Fruit fly (Drosophila melanogaster) whole organism, embryonic: ENCODE measurements around the gene CRAT.

Source experiments
- Asciz ChIP-seq: fragments of 200-800 bp; sonication (Bioruptor generic); optimal IDR thresholded peaks from 2 replicates; lab custom pipeline; 2017; ENCODE audit warnings: missing biosample characterization, mild to moderate bottlenecking, missing genetic modification characterization, missing genetic modification reagents
- CG10209 ChIP-seq: fragments of 200-800 bp; sonication (Bioruptor generic); optimal IDR thresholded peaks from 3 replicates; lab custom pipeline; 2017; ENCODE audit warnings: missing biosample characterization, mild to moderate bottlenecking, missing genetic modification characterization, missing genetic modification reagents
- CG10654 ChIP-seq: fragments of 200-800 bp; sonication (Bioruptor generic); optimal IDR thresholded peaks from 2 replicates; lab custom pipeline; 2016; ENCODE audit warnings: missing biosample characterization, missing genetic modification characterization
- CG1233 ChIP-seq: fragments of 200-800 bp; sonication (Bioruptor generic); optimal IDR thresholded peaks from 4 replicates; lab custom pipeline; 2018; ENCODE audit warnings: missing biosample characterization, mild to moderate bottlenecking, missing genetic modification characterization
- CG15073 ChIP-seq: fragments of 200-800 bp; sonication (Bioruptor generic); optimal IDR thresholded peaks from 2 replicates; lab custom pipeline; 2016; ENCODE audit warnings: missing biosample characterization, missing genetic modification characterization
- CG16779 ChIP-seq: fragments of 200-800 bp; sonication (Bioruptor generic); IDR thresholded peaks from 2 replicates; pipeline ENCODE4 v1.3.6; 2022; ENCODE audit warnings: missing biosample characterization, missing genetic modification characterization
- CG17359 ChIP-seq: fragments of 200-800 bp; sonication (Bioruptor generic); optimal IDR thresholded peaks from 3 replicates; lab custom pipeline; 2018; ENCODE audit warnings: missing biosample characterization, mild to moderate bottlenecking, missing genetic modification characterization, moderate library complexity
- CG18619 ChIP-seq: fragments of 200-800 bp; sonication (Bioruptor generic); optimal IDR thresholded peaks from 3 replicates; lab custom pipeline; 2017; ENCODE audit warnings: missing biosample characterization, mild to moderate bottlenecking, missing genetic modification characterization
- CG2678 ChIP-seq: fragments of 200-800 bp; sonication (Bioruptor generic); optimal IDR thresholded peaks from 3 replicates; lab custom pipeline; 2019; ENCODE audit warnings: missing biosample characterization, mild to moderate bottlenecking, missing genetic modification characterization, moderate library complexity
- CG7372 ChIP-seq: fragments of 200-800 bp; sonication (Bioruptor generic); IDR thresholded peaks from 2 replicates; pipeline ENCODE4 v1.3.6; 2022; ENCODE audit warnings: missing biosample characterization, missing genetic modification characterization
- CG7987 ChIP-seq: fragments of 200-800 bp; sonication (Bioruptor generic); optimal IDR thresholded peaks from 2 replicates; lab custom pipeline; 2018; ENCODE audit warnings: missing biosample characterization, mild to moderate bottlenecking, missing genetic modification characterization, moderate library complexity
- CG9437 ChIP-seq: fragments of 200-800 bp; sonication (Bioruptor generic); optimal IDR thresholded peaks from 2 replicates; lab custom pipeline; 2018; ENCODE audit warnings: missing biosample characterization, mild to moderate bottlenecking, missing genetic modification characterization
- CG9727 ChIP-seq: fragments of 200-800 bp; sonication (Bioruptor generic); optimal IDR thresholded peaks from 3 replicates; lab custom pipeline; 2017; ENCODE audit warnings: missing biosample characterization, mild to moderate bottlenecking, missing genetic modification characterization
- CG9876 ChIP-seq: fragments of 200-800 bp; sonication (Bioruptor generic); optimal IDR thresholded peaks from 2 replicates; lab custom pipeline; 2016; ENCODE audit warnings: missing biosample characterization, missing genetic modification characterization
- CoRest ChIP-seq: fragments of 200-800 bp; sonication (Bioruptor generic); optimal IDR thresholded peaks from 3 replicates; lab custom pipeline; 2018; ENCODE audit warnings: missing biosample characterization, mild to moderate bottlenecking, missing genetic modification characterization, moderate library complexity
- D ChIP-seq, 2 experiments: fragments of 200-800 bp in 1 of 2; fragments of >200 bp in 1 of 2; sonication (Bioruptor generic) in 1 of 2; optimal IDR thresholded peaks; 2 replicates in 1 of 2; 3 replicates in 1 of 2; lab custom pipeline; 2017; ENCODE audit warnings: mild to moderate bottlenecking in 1 of 2, missing biosample characterization in 1 of 2, missing genetic modification characterization in 1 of 2, missing genetic modification reagents in 1 of 2
- Deaf1 ChIP-seq: fragments of 200-800 bp; optimal IDR thresholded peaks from 3 replicates; lab custom pipeline; 2019; ENCODE audit warnings: missing biosample characterization, mild to moderate bottlenecking, missing genetic modification characterization, moderate library complexity
- Elba2 ChIP-seq: fragments of 200-800 bp; sonication (Bioruptor generic); optimal IDR thresholded peaks from 3 replicates; lab custom pipeline; 2016; ENCODE audit warnings: missing biosample characterization, missing genetic modification characterization
- Hmr ChIP-seq: fragments of 200-800 bp; sonication (Bioruptor generic); optimal IDR thresholded peaks from 3 replicates; lab custom pipeline; 2017; ENCODE audit warnings: mild to moderate bottlenecking, missing biosample characterization, missing genetic modification reagents, missing genetic modification characterization
- Hr3 ChIP-seq: fragments of 200-800 bp; sonication (Bioruptor generic); optimal IDR thresholded peaks from 3 replicates; lab custom pipeline; 2016; ENCODE audit warnings: missing biosample characterization, missing genetic modification characterization
- Hr51 ChIP-seq, 2 experiments: fragments of 200-800 bp; sonication (Bioruptor generic); optimal IDR thresholded peaks; 2 replicates in 1 of 2; 3 replicates in 1 of 2; lab custom pipeline; 2016 to 2018; ENCODE audit warnings: missing biosample characterization in 2 of 2, missing genetic modification characterization in 2 of 2, mild to moderate bottlenecking in 1 of 2, moderate library complexity in 1 of 2
- Hr78 ChIP-seq, 2 experiments: fragments of 200-800 bp in 1 of 2; fragments of >200 bp in 1 of 2; sonication (Bioruptor generic) in 1 of 2; optimal IDR thresholded peaks; 2 replicates each; lab custom pipeline; 2017 to 2019; ENCODE audit warnings: missing biosample characterization in 2 of 2, missing genetic modification characterization in 2 of 2, mild to moderate bottlenecking in 1 of 2, moderate library complexity in 1 of 2
- Jarid2 ChIP-seq: fragments of 200-800 bp; sonication (Bioruptor generic); optimal IDR thresholded peaks from 3 replicates; lab custom pipeline; 2017; ENCODE audit warnings: mild to moderate bottlenecking, missing biosample characterization, missing genetic modification reagents, missing genetic modification characterization
- MESR4 ChIP-seq: fragments of 200-800 bp; sonication (Bioruptor generic); optimal IDR thresholded peaks from 2 replicates; lab custom pipeline; 2018; ENCODE audit warnings: missing biosample characterization, mild to moderate bottlenecking, missing genetic modification characterization, moderate library complexity
- Med ChIP-seq: fragments of 200-800 bp; sonication (Bioruptor generic); peaks from one replicate; lab custom pipeline; 2016; ENCODE audit warnings: missing biosample characterization, missing genetic modification characterization, mild to moderate bottlenecking, inconsistent platforms, moderate library complexity
- Mrtf ChIP-seq: fragments of 200-800 bp; sonication (Bioruptor generic); IDR thresholded peaks from 3 replicates; pipeline ENCODE4 v1.3.6; 2022; ENCODE audit warnings: missing biosample characterization, missing genetic modification characterization
- Neu2 ChIP-seq: fragments of 200-800 bp; sonication (Bioruptor generic); optimal IDR thresholded peaks from 3 replicates; lab custom pipeline; 2016; ENCODE audit warnings: missing biosample characterization, missing genetic modification characterization, borderline replicate concordance
- Pdp1 ChIP-seq, 2 experiments: fragments of 200-800 bp; sonication (Bioruptor generic); optimal IDR thresholded peaks; 3 replicates each; lab custom pipeline; 2016; ENCODE audit warnings: missing biosample characterization in 2 of 2, missing genetic modification characterization in 2 of 2, mild to moderate bottlenecking in 1 of 2, moderate library complexity in 1 of 2
- YL-1 ChIP-seq: fragments of 200-800 bp; sonication (Bioruptor generic); optimal IDR thresholded peaks from 3 replicates; lab custom pipeline; 2017; ENCODE audit warnings: missing biosample characterization, mild to moderate bottlenecking, missing genetic modification characterization
- btn ChIP-seq: fragments of 200-800 bp; sonication (Bioruptor generic); optimal IDR thresholded peaks from 2 replicates; lab custom pipeline; 2016; ENCODE audit warnings: missing biosample characterization, missing genetic modification characterization
- cad ChIP-seq: fragments of >200 bp; optimal IDR thresholded peaks from 2 replicates; lab custom pipeline; 2017; ENCODE audit warnings: missing biosample characterization, missing genetic modification characterization
- ftz-f1 ChIP-seq: fragments of 200-800 bp; sonication (Bioruptor generic); optimal IDR thresholded peaks from 2 replicates; lab custom pipeline; 2016; ENCODE audit warnings: missing biosample characterization, missing genetic modification characterization
- grn ChIP-seq: fragments of 200-800 bp; sonication (Bioruptor generic); optimal IDR thresholded peaks from 3 replicates; lab custom pipeline; 2017; ENCODE audit warnings: missing biosample characterization, missing genetic modification characterization
- gsb ChIP-seq: fragments of 200-800 bp; sonication (Bioruptor generic); IDR thresholded peaks from 2 replicates; pipeline ENCODE4 v1.3.6; 2022; ENCODE audit warnings: missing biosample characterization, missing genetic modification characterization
- hkb ChIP-seq, 2 experiments: fragments of 200-800 bp in 1 of 2; fragments of >200 bp in 1 of 2; sonication (Bioruptor generic) in 1 of 2; IDR thresholded peaks in 1 of 2; optimal IDR thresholded peaks in 1 of 2; 2 replicates each; pipeline versions ENCODE4 v1.3.6 to Lab custom; 2017 to 2022; ENCODE audit warnings: missing biosample characterization in 1 of 2, missing genetic modification characterization in 1 of 2
- lmd ChIP-seq: fragments of 200-800 bp; sonication (Bioruptor generic); IDR thresholded peaks from 2 replicates; pipeline ENCODE4 v1.3.6; 2022; ENCODE audit warnings: missing biosample characterization, missing genetic modification characterization
- luna ChIP-seq: fragments of 200-800 bp; sonication (Bioruptor generic); optimal IDR thresholded peaks from 2 replicates; lab custom pipeline; 2016; ENCODE audit warnings: missing biosample characterization, missing genetic modification characterization
- onecut ChIP-seq: fragments of 200-800 bp; sonication (Bioruptor generic); IDR thresholded peaks from 2 replicates; pipeline ENCODE4 v1.3.6; 2022; ENCODE audit warnings: missing biosample characterization, missing genetic modification characterization
- otp ChIP-seq: fragments of 200-800 bp; sonication (Bioruptor generic); IDR thresholded peaks from 3 replicates; pipeline ENCODE4, ENCODE4 v1.3.6; 2022; ENCODE audit warnings: missing biosample characterization, missing genetic modification characterization
- p53 ChIP-seq: fragments of 200-800 bp; sonication (Bioruptor generic); optimal IDR thresholded peaks from 2 replicates; lab custom pipeline; 2016; ENCODE audit warnings: missing biosample characterization, missing genetic modification characterization
- phol ChIP-seq: fragments of 200-800 bp; sonication (Bioruptor generic); optimal IDR thresholded peaks from 3 replicates; lab custom pipeline; 2018; ENCODE audit warnings: missing biosample characterization, mild to moderate bottlenecking, missing genetic modification characterization, moderate library complexity
- ro ChIP-seq: fragments of 200-800 bp; sonication (Bioruptor generic); IDR thresholded peaks from 2 replicates; pipeline ENCODE4 v1.3.6; 2022; ENCODE audit warnings: missing biosample characterization, missing genetic modification characterization
- sens ChIP-seq: fragments of 200-800 bp; sonication (Bioruptor generic); peaks from one replicate; lab custom pipeline; 2016; ENCODE audit warnings: missing biosample characterization, missing genetic modification characterization
- sim ChIP-seq: fragments of 200-800 bp; sonication (Bioruptor generic); IDR thresholded peaks from 2 replicates; pipeline ENCODE4 v1.3.6; 2022; ENCODE audit warnings: missing biosample characterization, missing genetic modification characterization
- slou ChIP-seq: fragments of 200-800 bp; sonication (Bioruptor generic); optimal IDR thresholded peaks from 3 replicates; lab custom pipeline; 2016; ENCODE audit warnings: missing biosample characterization, missing genetic modification characterization
- unpg ChIP-seq: fragments of 200-800 bp; sonication (Bioruptor generic); optimal IDR thresholded peaks from 3 replicates; lab custom pipeline; 2018; ENCODE audit warnings: missing biosample characterization, mild to moderate bottlenecking, missing genetic modification characterization, moderate library complexity
- wek ChIP-seq: fragments of 200-800 bp; sonication (Bioruptor generic); optimal IDR thresholded peaks from 3 replicates; lab custom pipeline; 2018; ENCODE audit warnings: missing biosample characterization, mild to moderate bottlenecking, missing genetic modification characterization, moderate library complexity

Gene CRAT

DNA sequence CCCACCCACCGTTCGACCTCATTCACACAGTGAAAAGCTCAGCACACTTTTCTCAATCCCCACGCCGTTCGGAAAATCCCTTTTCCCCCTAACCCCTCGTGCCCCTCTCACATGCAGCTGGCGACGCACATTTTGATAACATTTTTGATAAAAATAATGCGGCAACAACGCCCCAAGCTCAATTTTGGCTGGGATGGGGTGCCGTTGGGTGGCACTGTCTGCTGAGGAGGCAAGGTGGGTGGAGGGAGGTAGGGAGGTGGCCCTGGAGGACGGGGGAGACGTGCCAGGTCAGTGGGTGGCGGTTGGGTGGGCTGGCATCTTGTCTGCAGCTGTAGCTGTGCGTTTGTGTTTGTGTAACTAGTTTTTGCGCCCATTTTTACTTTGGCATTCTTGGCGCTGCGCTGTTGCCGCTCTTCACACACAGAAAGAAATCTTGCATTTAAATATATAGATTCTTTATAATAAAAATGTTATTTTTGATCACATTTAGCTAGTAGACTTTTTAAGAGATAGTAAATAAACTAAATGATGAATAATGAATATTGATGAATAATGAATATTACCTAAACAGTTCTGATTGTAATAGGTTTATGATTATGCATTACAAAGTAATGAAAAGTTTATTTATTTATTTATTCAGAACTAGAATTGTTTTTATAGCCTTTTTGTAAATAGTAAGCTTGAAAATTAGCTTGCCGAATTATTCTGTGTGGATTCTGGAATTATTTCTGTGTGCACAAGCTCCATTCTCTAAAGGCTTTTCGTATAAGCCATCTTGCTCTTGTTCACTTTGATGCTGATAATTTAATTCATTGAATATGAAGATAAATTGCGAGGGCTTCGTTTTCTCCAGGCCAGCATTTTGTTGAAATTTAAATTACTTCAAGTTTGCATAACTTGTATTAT lies 38.8 kb upstream of the CRAT start (continued):
- no peak for TF ChIP-seq btn
- TF ChIP-seq CG10209 (GFP tag; lab: Kevin White, UChicago): peak; percentile 25
- TF ChIP-seq Asciz (GFP tag; lab: Kevin White, UChicago): peak; percentile 34
- TF ChIP-seq ftz-f1 (GFP tag; lab: Kevin White, UChicago): no peak
- TF ChIP-seq sens (GFP tag; lab: Kevin White, UChicago): peak; percentile 74
- TF ChIP-seq slou (GFP tag; lab: Kevin White, UChicago): peak; percentile 27
- no peak for TF ChIP-seq Pdp1 (GFP tag; optimal IDR thresholded peaks at IDR 0.05; lab: Kevin White, UChicago)
- no peak for TF ChIP-seq MESR4
- no peak for TF ChIP-seq p53 (GFP tag; lab: Kevin White, UChicago)
- TF ChIP-seq hkb (optimal IDR thresholded peaks at IDR 0.05; lab: Kevin White, UChicago): no peak
- no peak for TF ChIP-seq hkb (GFP tag; IDR thresholded peaks at IDR 0.05; lab: Robert Waterston, UW)
- TF ChIP-seq YL-1 (GFP tag; lab: Kevin White, UChicago): no peak
- no peak for TF ChIP-seq Elba2 (GFP tag; lab: Kevin White, UChicago)
- no peak for TF ChIP-seq CG1233 (GFP tag; lab: Kevin White, UChicago)
- peak; percentile 12 for TF ChIP-seq Med (GFP tag; lab: Kevin White, UChicago)
- no peak for TF ChIP-seq CG15073 (GFP tag; lab: Kevin White, UChicago)
- peak; percentile 18 for TF ChIP-seq CG18619
- TF ChIP-seq Jarid2 (GFP tag; lab: Kevin White, UChicago): no peak
- TF ChIP-seq Mrtf (GFP tag; lab: Robert Waterston, UW): no peak
- no peak for TF ChIP-seq gsb (GFP tag; lab: Robert Waterston, UW)
- TF ChIP-seq CoRest: peak; percentile 47
- no peak for TF ChIP-seq D (optimal IDR thresholded peaks at IDR 0.05; lab: Kevin White, UChicago)
- peak; percentile 17 for TF ChIP-seq D (GFP tag; optimal IDR thresholded peaks at IDR 0.05; lab: Kevin White, UChicago)
- peak; percentile 56 for TF ChIP-seq phol (tag; lab: Kevin White, UChicago)
- TF ChIP-seq CG16779: no peak
- TF ChIP-seq luna (GFP tag; lab: Kevin White, UChicago): no peak
- TF ChIP-seq Hr51 (GFP tag; optimal IDR thresholded peaks at IDR 0.05; lab: Kevin White, UChicago): peak in 1 of 2 experiments; percentile 62
- TF ChIP-seq CG17359 (tag; lab: Kevin White, UChicago): peak; percentile 48
- TF ChIP-seq Hr78 (GFP tag; optimal IDR thresholded peaks at IDR 0.05; lab: Kevin White, UChicago): peak in 1 of 2 experiments; percentile 90
- peak; percentile 19 for TF ChIP-seq Hr3 (GFP tag; lab: Kevin White, UChicago)
- no peak for TF ChIP-seq CG10654 (GFP tag; lab: Kevin White, UChicago)
- TF ChIP-seq CG7372 (GFP tag; lab: Robert Waterston, UW): no peak
- TF ChIP-seq onecut (GFP tag; lab: Robert Waterston, UW): no peak
- 0 out of 3 replicates have a peak, but pooled peaks have one; percentile 13 for TF ChIP-seq otp (GFP tag; lab: Robert Waterston, UW)
- peak; percentile 21 for TF ChIP-seq CG7987 (GFP tag; lab: Kevin White, UChicago)
- TF ChIP-seq Deaf1 (tag; lab: Kevin White, UChicago): no peak
- 0 out of 2 replicates have a peak, but pooled peaks have one; percentile 33 for TF ChIP-seq lmd (GFP tag; lab: Robert Waterston, UW)
- TF ChIP-seq CG9437: peak; percentile 44
- TF ChIP-seq wek: no peak
- no peak for TF ChIP-seq Neu2 (GFP tag; lab: Kevin White, UChicago)
- no peak for TF ChIP-seq CG9876
- TF ChIP-seq cad (GFP tag; lab: Kevin White, UChicago): no peak
- peak; percentile 36 for TF ChIP-seq Hmr
- peak; percentile 71 for TF ChIP-seq CG2678 (tag; lab: Kevin White, UChicago)
- peak; percentile 56 for TF ChIP-seq unpg (GFP tag; lab: Kevin White, UChicago)
- peak; percentile 55 for TF ChIP-seq CG9727 (GFP tag; lab: Kevin White, UChicago)
- TF ChIP-seq sim: no peak
- peak; percentile 64 for TF ChIP-seq grn (GFP tag; lab: Kevin White, UChicago)
- TF ChIP-seq ro (GFP tag; lab: Robert Waterston, UW): no peak
